Worm (Caenorhabditis elegans): ENCODE measurements around the gene frpr-4.

The frpr-4 gene

DNA sequence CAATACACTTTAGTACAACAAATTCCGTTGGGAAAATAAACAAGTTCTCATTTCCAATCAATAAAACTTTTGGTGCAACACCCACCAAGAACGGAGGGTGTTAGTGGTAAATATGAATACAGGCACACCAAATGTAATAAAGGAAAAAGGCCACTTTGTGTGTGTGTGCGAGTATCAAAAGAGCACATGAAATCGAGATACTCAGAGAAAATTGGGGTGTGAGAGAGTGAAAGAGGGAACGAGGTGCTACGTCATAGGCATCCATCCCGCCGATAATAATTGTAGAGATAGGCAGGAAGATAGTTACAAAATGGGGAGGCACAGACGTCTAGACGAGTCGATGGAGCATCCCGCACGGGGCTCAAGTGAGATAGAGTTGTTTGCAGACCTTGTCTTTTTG is 27.6 kb downstream of the frpr-4 start (continued):
- TF ChIP-seq mes-2 (tag; optimal IDR thresholded peaks at IDR 0.05; ENCODE audit: poor library complexity, severe bottlenecking) (peak; percentile 36), hmg-1.1 (GFP tag; IDR thresholded peaks at IDR 0.05) (0 out of 2 replicates have a peak, but pooled peaks have one; percentile 10), lsy-2 (tag; optimal IDR thresholded peaks at IDR 0.05) (peak in 1 of 2 experiments; percentile 1), zfp-3 (GFP tag; conservative IDR thresholded peaks at IDR 0.05) (no peak), Y5F2A.4 (GFP tag; optimal IDR thresholded peaks at IDR 0.05) (no peak), snpc-4 (tag; optimal IDR thresholded peaks at IDR 0.05) (no peak), dve-1 (tag; optimal IDR thresholded peaks at IDR 0.05; ENCODE audit: insufficient read depth) (peak; percentile 63), gei-8 (GFP tag; optimal IDR thresholded peaks at IDR 0.05) (no peak), nhr-102 (tag; optimal IDR thresholded peaks at IDR 0.05) (no peak), daf-12 (tag; optimal IDR thresholded peaks at IDR 0.05) (no peak), nhr-10 (tag; optimal IDR thresholded peaks at IDR 0.05) (no peak), ceh-32 (tag; optimal IDR thresholded peaks at IDR 0.05; ENCODE audit: poor library complexity) (no peak), rbr-2 (tag; optimal IDR thresholded peaks at IDR 0.05) (peak; percentile 2), php-3 (GFP tag; IDR thresholded peaks at IDR 0.05) (no peak), D1046.2 (GFP tag; IDR thresholded peaks at IDR 0.05) (no peak), ceh-44 (GFP tag; IDR thresholded peaks at IDR 0.05) (no peak), daf-16 (GFP tag; optimal IDR thresholded peaks at IDR 0.05) (no peak), daf-16 (tag; optimal IDR thresholded peaks at IDR 0.05) (peak; percentile 74), ZK337.2 (GFP tag; IDR thresholded peaks at IDR 0.05) (no peak), zag-1 (tag; optimal IDR thresholded peaks at IDR 0.05) (no peak), Y48G9A.11 (GFP tag; IDR thresholded peaks at IDR 0.05) (no peak)

DNA sequence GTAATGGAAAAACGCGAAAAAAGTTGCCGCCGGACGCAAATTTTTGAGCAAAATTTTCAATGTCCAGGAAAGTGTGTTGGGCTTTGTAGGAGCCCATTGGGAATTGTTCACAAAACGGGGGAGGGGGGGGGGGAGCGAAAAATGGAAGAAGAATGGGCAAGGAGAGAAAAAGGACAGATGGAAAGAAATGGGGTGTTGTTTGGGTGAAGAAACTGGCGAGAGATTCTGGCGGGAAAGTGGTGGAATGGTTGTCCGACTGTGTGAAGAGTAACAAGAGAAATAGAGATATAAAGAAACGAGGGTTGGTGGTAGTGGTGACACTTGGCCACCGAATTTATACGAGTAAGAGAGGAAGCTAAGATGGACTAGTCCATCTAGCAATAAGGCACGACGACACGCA is 29.0 kb downstream of the frpr-4 start:
- TF ChIP-seq dmd-8 (GFP tag; IDR thresholded peaks at IDR 0.05) (no peak), ztf-7 (tag; optimal IDR thresholded peaks at IDR 0.05) (no peak), nhr-77 (tag; optimal IDR thresholded peaks at IDR 0.05) (no peak), T26A8.4 (GFP tag; IDR thresholded peaks at IDR 0.05) (no peak), vab-7 (GFP tag; IDR thresholded peaks at IDR 0.05) (no peak), nhr-6 (tag; optimal IDR thresholded peaks at IDR 0.05) (no peak), F49E8.2 (tag; optimal IDR thresholded peaks at IDR 0.05; ENCODE audit: borderline replicate concordance) (no peak), daf-12 (tag; optimal IDR thresholded peaks at IDR 0.05) (no peak), lir-3 (tag; optimal IDR thresholded peaks at IDR 0.05) (no peak), dmd-9 (GFP tag; IDR thresholded peaks at IDR 0.05) (no peak), T20F7.1 (GFP tag; optimal IDR thresholded peaks at IDR 0.05) (no peak), ZK546.5 (tag; optimal IDR thresholded peaks at IDR 0.05) (no peak), unc-62 (GFP tag; optimal IDR thresholded peaks at IDR 0.05 in 1 of 2) (no peak), unc-62 (tag; optimal IDR thresholded peaks at IDR 0.05) (no peak), mes-2 (tag; optimal IDR thresholded peaks at IDR 0.05; ENCODE audit: poor library complexity, severe bottlenecking) (no peak), mxl-3 (GFP tag; optimal IDR thresholded peaks at IDR 0.05) (no peak), tag-97 (GFP tag; IDR thresholded peaks at IDR 0.05) (no peak), lin-13 (GFP tag; optimal IDR thresholded peaks at IDR 0.05) (no peak), hlh-30 (tag; optimal IDR thresholded peaks at IDR 0.05; ENCODE audit: insufficient read depth) (no peak)

DNA sequence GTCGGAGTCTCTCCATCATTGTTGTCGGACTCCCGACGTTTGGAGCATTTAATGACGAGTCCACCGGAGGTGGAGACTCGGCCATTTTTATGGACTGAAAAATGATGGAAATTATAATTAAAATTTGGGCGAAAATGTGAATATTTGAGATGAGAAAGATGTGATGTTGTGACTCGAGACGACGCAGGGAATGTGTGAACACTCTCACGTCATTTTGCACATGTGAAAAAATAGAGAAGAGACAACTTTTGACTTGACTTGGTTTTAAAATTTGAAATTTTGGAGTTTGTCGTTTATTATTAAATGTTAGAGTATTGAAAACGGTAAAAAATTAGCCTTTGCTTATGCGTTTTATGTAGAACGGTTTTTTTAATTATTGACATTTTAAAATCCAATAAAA is 30.1 kb downstream of the frpr-4 start, which contains the start of gene dsh-1:
TSS of gene dsh-1 (minus strand) at position 101 of the 400 bp plus-strand sequence.
- no peak for TF ChIP-seq ceh-32 (tag; optimal IDR thresholded peaks at IDR 0.05; ENCODE audit: poor library complexity)
- no peak for TF ChIP-seq lin-15B (tag; optimal IDR thresholded peaks at IDR 0.05)
- TF ChIP-seq ceh-28 (tag; optimal IDR thresholded peaks at IDR 0.05), result no peak
- TF ChIP-seq mdl-1 (tag; optimal IDR thresholded peaks at IDR 0.05), result no peak
- no peak for TF ChIP-seq hlh-11 (tag; optimal IDR thresholded peaks at IDR 0.05)
- TF ChIP-seq dmd-8 (GFP tag; IDR thresholded peaks at IDR 0.05), result no peak
- TF ChIP-seq ceh-82 (tag; optimal IDR thresholded peaks at IDR 0.05), result no peak
- no peak for TF ChIP-seq fos-1 (tag; optimal IDR thresholded peaks at IDR 0.05)
- TF ChIP-seq R02D3.7 (tag; optimal IDR thresholded peaks at IDR 0.05), result no peak
- no peak for TF ChIP-seq lin-1 (GFP tag; IDR thresholded peaks at IDR 0.05)
- no peak for TF ChIP-seq daf-16 (GFP tag; optimal IDR thresholded peaks at IDR 0.05)
- no peak for TF ChIP-seq daf-16 (tag; optimal IDR thresholded peaks at IDR 0.05)

Measured in whole organism, L4 larva.